Fruit fly (Drosophila melanogaster) whole organism, wandering third instar larva: ENCODE results near the gene CG33080.
A peak's percentile ranks its signal among the peaks of the same experiment; 100 is the strongest.

Experiments
- Abd-B ChIP-seq: fragments of >200 bp; optimal IDR thresholded peaks from 2 replicates; lab custom pipeline; 2017; ENCODE audit warnings: missing biosample characterization, missing genetic modification characterization
- CG32264 ChIP-seq: fragments of 200-800 bp; sonication (Bioruptor generic); optimal IDR thresholded peaks from 2 replicates; lab custom pipeline; 2016; ENCODE audit warnings: missing biosample characterization, missing genetic modification characterization
- CG9705 ChIP-seq: fragments of 200-800 bp; sonication (Bioruptor generic); optimal IDR thresholded peaks from 2 replicates; lab custom pipeline; 2018; ENCODE audit warnings: missing biosample characterization, mild to moderate bottlenecking, missing genetic modification characterization
- CrebA ChIP-seq: fragments of 200-800 bp; sonication (Bioruptor generic); optimal IDR thresholded peaks from 2 replicates; lab custom pipeline; 2016; ENCODE audit warnings: missing biosample characterization, mild to moderate bottlenecking, missing genetic modification characterization, borderline replicate concordance
- Dfd ChIP-seq: fragments of >200 bp; optimal IDR thresholded peaks from 2 replicates; lab custom pipeline; 2017; ENCODE audit warnings: missing biosample characterization, missing genetic modification characterization
- Dif ChIP-seq: fragments of 200-275, 200-300 bp; sonication (Bioruptor generic); optimal IDR thresholded peaks from 2 replicates; lab custom pipeline; 2018; ENCODE audit warnings: missing biosample characterization, missing genetic modification characterization; ENCODE audit not compliant: partially characterized antibody
- GATAd ChIP-seq: sonication (Bioruptor generic); optimal IDR thresholded peaks from 2 replicates; lab custom pipeline; 2016; ENCODE audit warnings: missing biosample characterization, missing genetic modification characterization
- HLH106 ChIP-seq: fragments of 200-800 bp; optimal IDR thresholded peaks from 3 replicates; lab custom pipeline; 2019; ENCODE audit warnings: missing biosample characterization, mild to moderate bottlenecking, missing genetic modification characterization, moderate library complexity
- Hnf4 ChIP-seq: fragments of 200-800 bp; sonication (Bioruptor generic); optimal IDR thresholded peaks from 2 replicates; lab custom pipeline; 2016; ENCODE audit warnings: missing biosample characterization, mild to moderate bottlenecking, missing genetic modification characterization
- Hr78 ChIP-seq: fragments of >200 bp; optimal IDR thresholded peaks from 2 replicates; lab custom pipeline; 2017; ENCODE audit warnings: missing biosample characterization, missing genetic modification characterization
- Hr83 ChIP-seq: fragments of 200-300 bp; sonication (Bioruptor generic); optimal IDR thresholded peaks from 2 replicates; lab custom pipeline; 2016; ENCODE audit warnings: missing biosample characterization, mild to moderate bottlenecking, missing genetic modification characterization, moderate library complexity; ENCODE audit not compliant: poor library complexity, severe bottlenecking
- Jra ChIP-seq: sonication (Bioruptor generic); optimal IDR thresholded peaks from 2 replicates; lab custom pipeline; 2016; ENCODE audit warnings: missing biosample characterization, missing genetic modification characterization
- Mio ChIP-seq: sonication (Bioruptor generic); optimal IDR thresholded peaks from 2 replicates; lab custom pipeline; 2016; ENCODE audit warnings: missing biosample characterization, missing genetic modification characterization
- Myc ChIP-seq: fragments of >200 bp; optimal IDR thresholded peaks from 2 replicates; lab custom pipeline; 2017
- N ChIP-seq: fragments of >200 bp; optimal IDR thresholded peaks from 2 replicates; lab custom pipeline; 2018; ENCODE audit warnings: missing biosample characterization, missing external identifiers, missing genetic modification characterization
- OdsH ChIP-seq: fragments of 200-800 bp; sonication (Bioruptor generic); optimal IDR thresholded peaks from 2 replicates; lab custom pipeline; 2016; ENCODE audit warnings: missing biosample characterization, mild to moderate bottlenecking, missing genetic modification characterization
- Rel ChIP-seq, 2 experiments: fragments of 200-800 bp; sonication (Bioruptor generic) in 1 of 2; optimal IDR thresholded peaks; 2 replicates in 1 of 2; 3 replicates in 1 of 2; lab custom pipeline; 2016 to 2019; ENCODE audit warnings: mild to moderate bottlenecking in 2 of 2, missing biosample characterization in 2 of 2, missing genetic modification characterization in 2 of 2, moderate library complexity in 1 of 2
- Sp1 ChIP-seq: fragments of 200-800 bp; sonication (Bioruptor generic); optimal IDR thresholded peaks from 3 replicates; lab custom pipeline; 2019; ENCODE audit warnings: missing biosample characterization, mild to moderate bottlenecking, missing genetic modification characterization, moderate library complexity
- Vsx2 ChIP-seq: fragments of 200-300, 225-300 bp; sonication (Bioruptor generic); optimal IDR thresholded peaks from 2 replicates; lab custom pipeline; 2018; ENCODE audit warnings: missing biosample characterization, missing genetic modification characterization; ENCODE audit not compliant: partially characterized antibody
- br ChIP-seq: fragments of 200-800 bp; sonication (Bioruptor generic); optimal IDR thresholded peaks from 2 replicates; lab custom pipeline; 2016; ENCODE audit warnings: missing biosample characterization, missing genetic modification characterization
- brk ChIP-seq: fragments of 200-800 bp; sonication (Bioruptor generic); optimal IDR thresholded peaks from 2 replicates; lab custom pipeline; 2016; ENCODE audit warnings: missing biosample characterization, mild to moderate bottlenecking, missing genetic modification characterization
- dl ChIP-seq, 2 experiments: fragments of 175-275, 200-275 bp in 1 of 2; fragments of 200-275 bp in 1 of 2; sonication (Bioruptor generic); optimal IDR thresholded peaks; lab custom pipeline; 2018; ENCODE audit warnings: mild to moderate bottlenecking in 2 of 2, missing biosample characterization in 2 of 2, missing genetic modification characterization in 2 of 2, moderate library complexity in 2 of 2; ENCODE audit not compliant: partially characterized antibody in 2 of 2, insufficient read depth in 1 of 2
- dmrt93B ChIP-seq: fragments of 200-800 bp; sonication (Bioruptor generic); optimal IDR thresholded peaks from 2 replicates; lab custom pipeline; 2018; ENCODE audit warnings: missing biosample characterization, mild to moderate bottlenecking, missing genetic modification characterization
- dsf ChIP-seq: sonication (Bioruptor generic); optimal IDR thresholded peaks from 2 replicates; lab custom pipeline; 2016; ENCODE audit warnings: missing biosample characterization, missing genetic modification characterization, borderline replicate concordance
- ey ChIP-seq: fragments of 200-800 bp; sonication (Bioruptor generic); optimal IDR thresholded peaks from 2 replicates; lab custom pipeline; 2016; ENCODE audit warnings: missing biosample characterization, missing genetic modification characterization
- foxo ChIP-seq, 2 experiments: fragments of 200-800 bp; sonication (Bioruptor generic); optimal IDR thresholded peaks; 2 replicates in 1 of 2; 3 replicates in 1 of 2; lab custom pipeline; 2016 to 2017; ENCODE audit warnings: missing biosample characterization in 2 of 2, missing genetic modification characterization in 2 of 2
- fru ChIP-seq: fragments of 200-800 bp; sonication (Bioruptor generic); optimal IDR thresholded peaks from 3 replicates; lab custom pipeline; 2016; ENCODE audit warnings: missing biosample characterization, mild to moderate bottlenecking, missing genetic modification characterization
- h ChIP-seq: fragments of 200-800 bp; sonication (Bioruptor generic); optimal IDR thresholded peaks from 3 replicates; lab custom pipeline; 2016; ENCODE audit warnings: missing biosample characterization, mild to moderate bottlenecking, missing genetic modification characterization
- jim ChIP-seq: fragments of 175-275, 200-325 bp; sonication (Bioruptor generic); optimal IDR thresholded peaks from 2 replicates; lab custom pipeline; 2016; ENCODE audit warnings: missing biosample characterization, mild to moderate bottlenecking, missing genetic modification characterization
- lola ChIP-seq: fragments of >200 bp; optimal IDR thresholded peaks from 2 replicates; lab custom pipeline; 2017; ENCODE audit warnings: missing biosample characterization, missing genetic modification characterization
- pan ChIP-seq: fragments of >200 bp; optimal IDR thresholded peaks from 2 replicates; lab custom pipeline; 2017
- psq ChIP-seq: fragments of 200-800 bp; sonication (Bioruptor generic); optimal IDR thresholded peaks from 3 replicates; lab custom pipeline; 2017; ENCODE audit warnings: missing biosample characterization, mild to moderate bottlenecking, missing genetic modification characterization, moderate library complexity
- rgr ChIP-seq: fragments of 200-800 bp; sonication (Bioruptor generic); optimal IDR thresholded peaks from 3 replicates; lab custom pipeline; 2016; ENCODE audit warnings: missing biosample characterization, mild to moderate bottlenecking, missing genetic modification characterization
- sage ChIP-seq: fragments of 200-800 bp; sonication (Bioruptor generic); optimal IDR thresholded peaks from 2 replicates; lab custom pipeline; 2016; ENCODE audit warnings: missing biosample characterization, mild to moderate bottlenecking, missing genetic modification characterization
- sv ChIP-seq: fragments of 200-800 bp; sonication (Bioruptor generic); optimal IDR thresholded peaks from 3 replicates; lab custom pipeline; 2016; ENCODE audit warnings: missing biosample characterization, missing genetic modification characterization
- tai ChIP-seq: sonication (Bioruptor generic); optimal IDR thresholded peaks from 2 replicates; lab custom pipeline; 2016; ENCODE audit warnings: missing biosample characterization, missing genetic modification characterization
- usp ChIP-seq: fragments of >200 bp; optimal IDR thresholded peaks from 2 replicates; lab custom pipeline; 2017; ENCODE audit warnings: missing biosample characterization, missing genetic modification characterization
- woc ChIP-seq: sonication (Bioruptor generic); optimal IDR thresholded peaks from 2 replicates; lab custom pipeline; 2016; ENCODE audit warnings: missing biosample characterization, mild to moderate bottlenecking, missing genetic modification characterization

Gene CG33080

DNA sequence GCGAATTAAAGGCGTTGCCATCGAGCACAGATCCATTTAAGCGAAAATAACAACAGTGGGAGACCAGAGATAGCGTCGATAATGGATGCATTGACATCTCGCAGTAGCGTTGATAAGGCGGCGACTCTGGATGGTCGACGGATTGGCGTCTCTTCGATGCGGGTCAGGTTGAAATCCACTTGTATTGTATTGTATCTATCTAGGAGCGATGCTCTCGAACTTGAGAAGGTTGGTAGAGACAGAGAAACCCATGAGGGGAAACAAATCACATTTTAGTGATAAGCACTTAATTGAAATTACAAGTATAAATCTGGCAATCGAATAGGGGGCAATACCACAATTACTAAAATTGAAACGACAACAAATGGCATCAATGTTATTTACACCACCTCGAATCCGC lies 6.0 kb upstream of the CG33080 start:
- no peak for TF ChIP-seq Rel (GFP tag; optimal IDR thresholded peaks at IDR 0.05; lab: Kevin White, UChicago)
- peak; percentile 44 for TF ChIP-seq Rel (tag; optimal IDR thresholded peaks at IDR 0.05; lab: Kevin White, UChicago)
- no peak for TF ChIP-seq Jra (GFP tag; lab: Kevin White, UChicago)

DNA sequence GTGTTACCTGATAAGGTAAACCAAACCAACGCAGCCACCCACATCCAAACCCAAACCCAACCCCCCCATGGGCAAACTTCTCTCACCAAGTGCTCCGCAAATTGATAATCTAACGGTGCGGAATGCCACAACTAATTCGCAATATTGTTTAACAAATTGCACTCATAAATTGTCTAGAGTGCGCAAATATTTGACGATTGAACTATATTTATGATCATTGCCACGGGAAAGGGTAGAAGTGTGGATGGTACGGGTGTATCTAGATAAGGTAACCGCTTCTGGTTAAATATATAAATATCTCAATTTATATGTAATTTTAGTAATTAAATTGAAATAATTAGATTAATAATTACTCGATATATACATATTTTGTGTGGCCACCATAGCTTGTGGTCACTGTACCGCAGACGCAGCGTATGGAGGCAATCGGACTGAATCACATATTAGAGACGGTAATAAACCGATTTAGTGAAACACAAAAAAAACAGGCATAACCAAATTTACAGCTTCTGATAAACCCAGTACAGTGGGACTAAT lies 966 bp upstream of the CG33080 start:
- no peak for TF ChIP-seq Hr78 (GFP tag; lab: Kevin White, UChicago)
- TF ChIP-seq Jra (GFP tag; lab: Kevin White, UChicago): no peak
- TF ChIP-seq sv: no peak
- peak; percentile 59 for TF ChIP-seq CG9705 (GFP tag; lab: Kevin White, UChicago)
- TF ChIP-seq Hr83 (GFP tag; lab: Kevin White, UChicago): no peak
- peak; percentile 46 for TF ChIP-seq ey (GFP tag; lab: Kevin White, UChicago)
- TF ChIP-seq HLH106 (tag; lab: Kevin White, UChicago): peak; percentile 84
- peak; percentile 70 for TF ChIP-seq h
- TF ChIP-seq brk (GFP tag; lab: Kevin White, UChicago): peak; percentile 45
- no peak for TF ChIP-seq Dfd (GFP tag; lab: Kevin White, UChicago)
- peak; percentile 55 for TF ChIP-seq psq (GFP tag; lab: Kevin White, UChicago)
- no peak for TF ChIP-seq Vsx2 (GFP tag; lab: Kevin White, UChicago)
- no peak for TF ChIP-seq N
- TF ChIP-seq lola (GFP tag; lab: Kevin White, UChicago): no peak
- TF ChIP-seq Abd-B (GFP tag; lab: Kevin White, UChicago): no peak
- TF ChIP-seq OdsH: peak; percentile 72
- no peak for TF ChIP-seq Rel (GFP tag; optimal IDR thresholded peaks at IDR 0.05; lab: Kevin White, UChicago)
- TF ChIP-seq Rel (tag; optimal IDR thresholded peaks at IDR 0.05; lab: Kevin White, UChicago): peak; percentile 67
- no peak for TF ChIP-seq dsf
- TF ChIP-seq Hnf4 (GFP tag; lab: Kevin White, UChicago): peak; percentile 55
- no peak for TF ChIP-seq CrebA (GFP tag; lab: Kevin White, UChicago)
- TF ChIP-seq tai (GFP tag; lab: Kevin White, UChicago): no peak
- TF ChIP-seq foxo (GFP tag; optimal IDR thresholded peaks at IDR 0.05; lab: Kevin White, UChicago): peak in 1 of 2 experiments; percentile 83
- no peak for TF ChIP-seq woc
- TF ChIP-seq br (GFP tag; lab: Kevin White, UChicago): peak; percentile 39
- no peak for TF ChIP-seq CG32264 (GFP tag; lab: Kevin White, UChicago)
- TF ChIP-seq usp (GFP tag; lab: Kevin White, UChicago): no peak
- no peak for TF ChIP-seq Mio
- TF ChIP-seq Sp1: peak; percentile 81
- TF ChIP-seq dmrt93B (GFP tag; lab: Kevin White, UChicago): peak; percentile 42
- no peak for TF ChIP-seq Myc
- TF ChIP-seq jim (GFP tag; lab: Kevin White, UChicago): no peak
- TF ChIP-seq rgr (GFP tag; lab: Kevin White, UChicago): peak; percentile 84
- TF ChIP-seq Dif: no peak
- TF ChIP-seq GATAd (GFP tag; lab: Kevin White, UChicago): no peak
- TF ChIP-seq dl (GFP tag; optimal IDR thresholded peaks at IDR 0.05; lab: Kevin White, UChicago; ENCODE audit: insufficient read depth in 1 of 2, partially characterized antibody in 2 of 2): no peak
- peak; percentile 52 for TF ChIP-seq sage (GFP tag; lab: Kevin White, UChicago)
- peak; percentile 67 for TF ChIP-seq fru
- no peak for TF ChIP-seq pan (lab: Kevin White, UChicago)
